Worm (Caenorhabditis elegans) whole organism, L4 larva: Measurements from ENCODE around the gene F54C9.3.

Experiments used
- R02D3.7 ChIP-seq: fragments of 150-350 bp; sonication (generic microtip); optimal IDR thresholded peaks from 3 replicates; lab custom pipeline; 2014; ENCODE audit warnings: missing biosample characterization, missing genetic modification characterization
- arid-1 ChIP-seq: fragments of 200-800 bp; sonication (Bioruptor generic); conservative IDR thresholded peaks from 2 replicates; pipeline ENCODE4 v1.3.6; 2022; ENCODE audit warnings: missing genetic modification reagents, missing genetic modification characterization, missing compliant biosample characterization
- dmd-8 ChIP-seq: fragments of 200-800 bp; sonication (Bioruptor generic); IDR thresholded peaks from 2 replicates; pipeline ENCODE4 v1.3.6; 2022; ENCODE audit warnings: missing genetic modification characterization, missing compliant biosample characterization
- dmd-9 ChIP-seq: fragments of 200-800 bp; sonication (Bioruptor generic); IDR thresholded peaks from 2 replicates; pipeline ENCODE4 v1.3.6; 2022; ENCODE audit warnings: missing genetic modification reagents, missing genetic modification characterization, missing compliant biosample characterization
- fkh-10 ChIP-seq: fragments of 150-350 bp; optimal IDR thresholded peaks from 2 replicates; lab custom pipeline; 2014; ENCODE audit warnings: missing biosample characterization, missing genetic modification reagents, missing genetic modification characterization
- lim-7 ChIP-seq: fragments of 200-800 bp; sonication (Bioruptor generic); IDR thresholded peaks from 2 replicates; pipeline ENCODE4 v1.3.6; 2022; ENCODE audit warnings: missing genetic modification characterization, missing compliant biosample characterization
- lin-39 ChIP-seq: fragments of 150-350 bp; optimal IDR thresholded peaks from 2 replicates; lab custom pipeline; 2014; ENCODE audit warnings: missing biosample characterization, missing genetic modification reagents, missing genetic modification characterization
- lir-3 ChIP-seq: sonication (generic microtip); optimal IDR thresholded peaks from 2 replicates; lab custom pipeline; 2016; ENCODE audit warnings: mild to moderate bottlenecking, missing genetic modification characterization, missing compliant biosample characterization
- mdl-1 ChIP-seq, 2 experiments: fragments of 150-350 bp in 1 of 2; sonication (generic microtip) in 1 of 2; optimal IDR thresholded peaks; 2 replicates each; lab custom pipeline; 2014 to 2017; ENCODE audit warnings: missing biosample characterization in 2 of 2, missing genetic modification characterization in 2 of 2
- nhr-11 ChIP-seq: fragments of 150-350 bp; optimal IDR thresholded peaks from 2 replicates; lab custom pipeline; 2014; ENCODE audit warnings: missing biosample characterization, missing genetic modification characterization
- nhr-76 ChIP-seq: fragments of 150-350 bp; optimal IDR thresholded peaks from 2 replicates; lab custom pipeline; 2014; ENCODE audit warnings: missing biosample characterization, missing genetic modification characterization
- zfp-3 ChIP-seq: fragments of 200-800 bp; sonication (Bioruptor generic); conservative IDR thresholded peaks from 2 replicates; pipeline ENCODE4 v1.3.6; 2022; ENCODE audit warnings: missing genetic modification reagents, missing genetic modification characterization, missing compliant biosample characterization

ce11 chrII:8532015-8532414 is 34.6 kb downstream of the F54C9.3 start:
- TF ChIP-seq fkh-10 (GFP tag; lab: Kevin White, UChicago): no peak
- TF ChIP-seq arid-1 (GFP tag; lab: Robert Waterston, UW): no peak
- TF ChIP-seq lir-3 (tag; lab: Kevin White, UChicago): no peak
- TF ChIP-seq nhr-11 (tag; lab: Kevin White, UChicago): no peak
- TF ChIP-seq lim-7 (GFP tag; lab: Robert Waterston, UW): no peak
- no peak for TF ChIP-seq R02D3.7 (tag; lab: Kevin White, UChicago)
- no peak for TF ChIP-seq dmd-9 (GFP tag; lab: Robert Waterston, UW)
- no peak for TF ChIP-seq mdl-1 (tag; optimal IDR thresholded peaks at IDR 0.05; lab: Kevin White, UChicago)
- TF ChIP-seq zfp-3 (GFP tag; lab: Robert Waterston, UW): no peak
- no peak for TF ChIP-seq nhr-76 (tag; lab: Kevin White, UChicago)
- TF ChIP-seq dmd-8: no peak
- no peak for TF ChIP-seq lin-39
